Fruit fly (Drosophila melanogaster): Measurements from ENCODE around the gene ttk.

Gene ttk

DNA sequence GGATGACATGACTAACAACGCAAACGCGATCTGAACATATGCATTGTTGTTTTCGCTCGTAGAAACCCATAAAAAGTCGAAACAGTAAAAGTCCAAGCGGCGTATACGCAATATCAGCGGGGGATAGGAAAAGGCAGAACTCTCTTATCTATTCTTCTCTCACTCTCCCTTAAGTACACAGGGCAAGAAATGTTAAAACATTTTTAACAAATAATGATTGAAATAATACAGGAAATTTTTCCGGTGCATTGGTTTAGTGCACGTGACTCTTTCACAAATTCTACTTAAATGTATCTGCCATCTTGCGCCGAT is 2.0 kb downstream of the ttk start (continued):
- no peak for TF ChIP-seq esn (GFP tag; optimal IDR thresholded peaks at IDR 0.05)
- TF ChIP-seq dac (GFP tag; optimal IDR thresholded peaks at IDR 0.05) = no peak
- no peak for TF ChIP-seq CG32006 (GFP tag; optimal IDR thresholded peaks at IDR 0.05)
- TF ChIP-seq CG8119 (GFP tag; IDR thresholded peaks at IDR 0.05) = no peak
- no peak for TF ChIP-seq Sox14 (GFP tag; optimal IDR thresholded peaks at IDR 0.05)
- TF ChIP-seq salr (GFP tag; optimal IDR thresholded peaks at IDR 0.05) = no peak

DNA sequence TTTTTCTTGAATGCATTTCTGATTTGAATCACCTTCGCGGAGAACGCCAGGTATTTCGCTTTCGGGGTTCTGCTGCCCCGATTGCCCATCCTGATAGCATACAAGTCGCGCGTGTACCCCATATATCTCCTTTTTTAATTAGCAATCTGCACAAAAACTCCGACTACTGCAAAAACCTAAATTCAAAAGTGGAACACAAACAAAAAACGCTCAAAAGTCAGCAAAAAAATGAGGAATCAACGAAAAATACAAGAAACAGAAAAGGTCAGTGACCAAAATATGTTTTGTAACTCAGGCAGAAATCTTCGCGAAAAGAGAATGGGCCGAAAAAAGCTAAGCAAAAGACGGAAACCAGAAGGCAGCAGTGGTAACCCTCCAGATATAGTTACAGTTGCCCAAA is 2.6 kb downstream of the ttk start:
- no peak for TF ChIP-seq CG11762 (GFP tag; optimal IDR thresholded peaks at IDR 0.05; ENCODE audit: insufficient read depth)
- no peak for TF ChIP-seq CG31627 (GFP tag; optimal IDR thresholded peaks at IDR 0.05)
- no peak for TF ChIP-seq Smox (GFP tag; optimal IDR thresholded peaks at IDR 0.05)
- TF ChIP-seq CG7368 (GFP tag; optimal IDR thresholded peaks at IDR 0.05) = no peak
- TF ChIP-seq Sox15 (GFP tag; optimal IDR thresholded peaks at IDR 0.05) = no peak
- TF ChIP-seq dsx (GFP tag; optimal IDR thresholded peaks at IDR 0.05; ENCODE audit: poor library complexity, severe bottlenecking) = no peak
- TF ChIP-seq vri (GFP tag; optimal IDR thresholded peaks at IDR 0.05) = no peak
- no peak for TF ChIP-seq Hr4 (GFP tag; optimal IDR thresholded peaks at IDR 0.05)

DNA sequence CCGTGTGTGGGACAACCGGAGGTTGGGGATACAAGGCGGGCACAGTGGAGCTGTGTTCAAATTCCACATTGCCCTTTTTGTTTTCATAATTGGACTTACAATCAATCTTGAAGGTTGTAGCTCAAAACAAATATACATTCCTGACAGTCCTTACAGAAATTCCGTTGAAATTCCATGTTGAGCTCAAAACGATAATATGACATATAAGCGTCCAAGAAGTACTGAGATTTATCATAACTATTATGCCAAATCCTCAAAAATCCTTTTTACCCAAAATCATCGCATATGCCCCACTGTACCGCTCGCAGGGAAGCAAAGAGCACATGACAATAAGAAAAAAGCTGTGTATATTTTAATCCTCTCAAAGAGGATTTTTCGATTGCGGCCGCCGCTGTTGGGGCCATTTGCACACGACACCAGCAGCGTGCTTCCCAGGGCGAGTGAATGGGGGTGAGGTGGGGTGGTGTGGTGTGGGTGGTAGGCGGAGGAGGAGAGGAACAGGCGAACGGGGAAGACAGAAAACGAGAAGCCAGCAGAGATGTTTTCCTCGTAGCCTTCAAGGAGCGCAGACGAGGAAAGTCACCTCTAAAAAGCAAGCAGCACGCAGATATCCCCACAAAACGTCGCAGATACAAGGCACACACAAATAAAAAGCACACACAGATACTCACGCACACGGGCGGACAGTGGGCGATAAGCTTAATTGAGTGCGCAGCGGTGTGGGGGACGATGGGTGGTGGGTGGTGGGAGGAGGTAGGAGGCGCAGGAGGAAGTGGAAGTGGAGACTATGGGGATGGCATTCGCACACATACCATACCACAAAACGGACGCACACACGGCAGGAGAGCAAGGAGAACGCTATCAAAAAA is 3.9 kb downstream of the ttk start:
- TF ChIP-seq CG3919 (GFP tag; optimal IDR thresholded peaks at IDR 0.05) (peak; percentile 80), Ets96B (tag; optimal IDR thresholded peaks at IDR 0.05) (peak; percentile 80), OdsH (GFP tag; optimal IDR thresholded peaks at IDR 0.05) (peak; percentile 88), CG9139 (GFP tag; optimal IDR thresholded peaks at IDR 0.05) (peak; percentile 65), Sox102F (GFP tag; optimal IDR thresholded peaks at IDR 0.05) (peak; percentile 84), Ets21C (GFP tag; optimal IDR thresholded peaks at IDR 0.05) (peak; percentile 84), CG1621 (tag; optimal IDR thresholded peaks at IDR 0.05) (peak; percentile 79), CG31627 (GFP tag; optimal IDR thresholded peaks at IDR 0.05) (peak; percentile 88), CG8632 (GFP tag; optimal IDR thresholded peaks at IDR 0.05) (peak; percentile 79), Hr39 (GFP tag; optimal IDR thresholded peaks at IDR 0.05) (peak; percentile 87), CG8119 (GFP tag; IDR thresholded peaks at IDR 0.05) (peak; percentile 83), acj6 (GFP tag; optimal IDR thresholded peaks at IDR 0.05) (peak; percentile 87), CG16779 (tag; optimal IDR thresholded peaks at IDR 0.05) (peak; percentile 29), Hr38 (GFP tag; optimal IDR thresholded peaks at IDR 0.05) (no peak), CG6792 (GFP tag; optimal IDR thresholded peaks at IDR 0.05) (peak; percentile 81), Eip93F (GFP tag; optimal IDR thresholded peaks at IDR 0.05) (no peak), CG34406 (GFP tag; optimal IDR thresholded peaks at IDR 0.05) (peak; percentile 76), dsx (GFP tag; optimal IDR thresholded peaks at IDR 0.05; ENCODE audit: poor library complexity, severe bottlenecking) (peak; percentile 76), CG32006 (GFP tag; optimal IDR thresholded peaks at IDR 0.05) (peak; percentile 86), CG6163 (GFP tag; IDR thresholded peaks at IDR 0.05) (peak; percentile 70), CG4318 (GFP tag; optimal IDR thresholded peaks at IDR 0.05) (peak; percentile 63), Eip78C (GFP tag) (peak; percentile 95), Sox15 (GFP tag; optimal IDR thresholded peaks at IDR 0.05) (peak; percentile 81), Gug (GFP tag; IDR thresholded peaks at IDR 0.05) (peak; percentile 57; the same call in 1 of the 2 replicates), CG11294 (GFP tag; IDR thresholded peaks at IDR 0.05) (peak; percentile 45; the same call in 1 of the 2 replicates), CG11902 (GFP tag; optimal IDR thresholded peaks at IDR 0.05) (peak; percentile 67), fkh (GFP tag; optimal IDR thresholded peaks at IDR 0.05) (no peak), eg (GFP tag; IDR thresholded peaks at IDR 0.05) (peak; percentile 55; the same call in 1 of the 3 replicates), CG3032 (tag; optimal IDR thresholded peaks at IDR 0.05) (peak; percentile 84), Hr4 (GFP tag; optimal IDR thresholded peaks at IDR 0.05) (peak; percentile 86), net (GFP tag; optimal IDR thresholded peaks at IDR 0.05) (peak; percentile 79), fd59A (GFP tag; optimal IDR thresholded peaks at IDR 0.05) (peak; percentile 83), dac (GFP tag; optimal IDR thresholded peaks at IDR 0.05) (peak; percentile 58), Lpt (GFP tag; optimal IDR thresholded peaks at IDR 0.05) (peak; percentile 64), CG6854 (GFP tag; optimal IDR thresholded peaks at IDR 0.05) (peak; percentile 39), fd85E (GFP tag; optimal IDR thresholded peaks at IDR 0.05) (peak; percentile 56), CG10631 (GFP tag; optimal IDR thresholded peaks at IDR 0.05) (peak; percentile 77), CG10669 (GFP tag; optimal IDR thresholded peaks at IDR 0.05) (peak; percentile 83), salr (GFP tag; optimal IDR thresholded peaks at IDR 0.05) (peak; percentile 51 to 81), CG8319 (GFP tag; optimal IDR thresholded peaks at IDR 0.05) (peak; percentile 63)

Data from whole organism, prepupa.